Worm (Caenorhabditis elegans) whole organism, late embryonic: Measurements from ENCODE around the gene F49H6.17.
A peak's percentile ranks its signal among the peaks of the same experiment; 100 is the strongest.
"Not testable (repeated sequence)": the region's sequence is repeated elsewhere in the genome, so short reads cannot be mapped to it uniquely, and the experiment has no call there.

Experiments
- C38D4.7 ChIP-seq: fragments of 200-800 bp; sonication (Bioruptor generic); optimal IDR thresholded peaks from 2 replicates; lab custom pipeline; 2018; ENCODE audit warnings: mild to moderate bottlenecking, missing genetic modification characterization, moderate library complexity, missing compliant biosample characterization
- ama-1 ChIP-seq: fragments of 150-350 bp; optimal IDR thresholded peaks from 2 replicates; lab custom pipeline; 2014
- ceh-9 ChIP-seq: sonication (generic microtip); optimal IDR thresholded peaks from 2 replicates; lab custom pipeline; 2016; ENCODE audit warnings: mild to moderate bottlenecking, missing genetic modification characterization, inconsistent platforms, missing compliant biosample characterization
- elt-2 ChIP-seq: sonication (generic microtip); optimal IDR thresholded peaks from 2 replicates; lab custom pipeline; 2016; ENCODE audit warnings: missing genetic modification reagents, missing genetic modification characterization, missing compliant biosample characterization
- eyg-1 ChIP-seq: sonication (generic microtip); optimal IDR thresholded peaks from 2 replicates; lab custom pipeline; 2016; ENCODE audit warnings: missing genotype, missing genetic modification characterization, missing compliant biosample characterization
- nhr-11 ChIP-seq: fragments of 150-350 bp; optimal IDR thresholded peaks from 2 replicates; lab custom pipeline; 2014; ENCODE audit warnings: missing biosample characterization, missing genetic modification characterization
- nhr-232 ChIP-seq: sonication (generic microtip); optimal IDR thresholded peaks from 2 replicates; lab custom pipeline; 2016; ENCODE audit warnings: missing genetic modification characterization, missing compliant biosample characterization
- pag-3 ChIP-seq: sonication (generic microtip); optimal IDR thresholded peaks from 2 replicates; lab custom pipeline; 2016; ENCODE audit warnings: missing compliant biosample characterization, missing genetic modification characterization, borderline replicate concordance
- pha-4 ChIP-seq: fragments of 150-350 bp; optimal IDR thresholded peaks from 2 replicates; lab custom pipeline; 2018; ENCODE audit warnings: missing biosample characterization, missing genetic modification reagents, missing genetic modification characterization
- ref-2 ChIP-seq: sonication (generic microtip); optimal IDR thresholded peaks from 2 replicates; lab custom pipeline; 2016; ENCODE audit warnings: missing genetic modification characterization, missing compliant biosample characterization
- unc-42 ChIP-seq: sonication (generic microtip); optimal IDR thresholded peaks from 2 replicates; lab custom pipeline; 2016; ENCODE audit warnings: missing genotype, missing genetic modification characterization, missing compliant biosample characterization

- not testable (repeated sequence) for TF ChIP-seq ama-1; pha-4; ceh-9 (tag; lab: Kevin White, UChicago); ref-2 (tag; lab: Kevin White, UChicago); C38D4.7 (GFP tag; lab: Kevin White, UChicago); eyg-1 (tag; lab: Kevin White, UChicago); unc-42 (tag; lab: Kevin White, UChicago); elt-2; nhr-232 (tag; lab: Kevin White, UChicago); nhr-11 (tag; lab: Kevin White, UChicago)
- TF ChIP-seq pag-3 (tag; lab: Kevin White, UChicago) = peak; percentile 66
Observed at ce11 chrV:17022100-17022499, 2.3 kb downstream of the F49H6.17 start.
